Fruit fly (Drosophila melanogaster): ENCODE data around the gene Vps16B.

The Vps16B gene

DNA sequence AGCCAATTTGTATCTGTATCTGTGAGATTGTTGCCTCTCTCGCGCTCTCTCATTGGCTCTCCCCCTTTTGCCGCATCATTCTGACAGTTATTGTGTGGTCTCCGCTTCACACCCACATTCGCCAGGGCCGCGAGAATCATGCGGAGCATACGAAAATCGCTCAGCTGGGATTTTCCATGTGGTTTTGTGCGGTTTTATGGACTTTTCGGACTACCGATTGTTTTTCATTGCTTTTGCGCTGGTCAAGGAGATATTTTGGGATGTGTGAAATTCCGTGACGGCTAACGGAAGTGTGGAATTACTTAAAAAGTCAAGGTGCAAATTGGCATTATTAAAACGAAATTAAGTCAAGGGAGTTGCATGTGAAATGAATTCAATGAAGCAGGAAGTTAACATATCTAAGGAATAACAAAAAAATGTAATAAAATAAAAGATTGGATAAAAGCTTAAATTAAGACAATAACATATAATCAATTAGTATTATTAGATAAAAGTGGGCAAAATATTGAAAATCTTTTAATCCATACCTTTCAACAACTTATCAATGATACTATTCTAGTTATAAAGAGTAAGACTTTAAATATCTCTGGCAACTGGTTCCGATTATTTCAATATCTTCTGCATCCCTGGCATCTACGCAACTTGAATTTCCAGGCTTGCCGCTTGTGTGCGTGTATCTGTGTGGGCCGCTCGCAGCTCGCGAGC is 44.0 kb downstream of the Vps16B start (continued):
- TF ChIP-seq Hr3 (GFP tag; optimal IDR thresholded peaks at IDR 0.05) (peak; percentile 24), CG13775 (GFP tag; optimal IDR thresholded peaks at IDR 0.05) (peak; percentile 74), CG33213 (GFP tag; optimal IDR thresholded peaks at IDR 0.05) (no peak), CG32767 (GFP tag; IDR thresholded peaks at IDR 0.05) (no peak), gfzf (GFP tag; optimal IDR thresholded peaks at IDR 0.05) (no peak), CG10321 (GFP tag; IDR thresholded peaks at IDR 0.05) (no peak), CG16863 (GFP tag; optimal IDR thresholded peaks at IDR 0.05) (no peak), vnd (GFP tag; IDR thresholded peaks at IDR 0.05; ENCODE audit: partially characterized antibody) (0 out of 3 replicates have a peak, but pooled peaks have one; percentile 21), vvl (GFP tag; IDR thresholded peaks at IDR 0.05) (no peak; the same call in 1 of the 2 replicates), CG12071 (GFP tag; optimal IDR thresholded peaks at IDR 0.05) (no peak), sc (optimal IDR thresholded peaks at IDR 0.05) (no peak), sc (GFP tag; optimal IDR thresholded peaks at IDR 0.05) (no peak), trh (GFP tag; optimal IDR thresholded peaks at IDR 0.05) (no peak), z (GFP tag; IDR thresholded peaks at IDR 0.05) (no peak), dpn (GFP tag; optimal IDR thresholded peaks at IDR 0.05) (peak in 1 of 2 experiments; percentile 49), Ets97D (GFP tag; optimal IDR thresholded peaks at IDR 0.05) (no peak), CG11247 (GFP tag; IDR thresholded peaks at IDR 0.05) (no peak), crp (GFP tag; optimal IDR thresholded peaks at IDR 0.05) (peak in 1 of 2 experiments; percentile 50), CG10543 (GFP tag; optimal IDR thresholded peaks at IDR 0.05) (peak; percentile 23), CG4328 (GFP tag; optimal IDR thresholded peaks at IDR 0.05) (no peak), cwo (GFP tag; optimal IDR thresholded peaks at IDR 0.05) (no peak), CG8089 (GFP tag; optimal IDR thresholded peaks at IDR 0.05) (no peak), CG13296 (GFP tag; optimal IDR thresholded peaks at IDR 0.05) (no peak), CG5953 (GFP tag; IDR thresholded peaks at IDR 0.05) (no peak), pros (GFP tag; optimal IDR thresholded peaks at IDR 0.05) (no peak), sens (GFP tag) (peak; percentile 91), CG30431 (GFP tag; optimal IDR thresholded peaks at IDR 0.05) (peak; percentile 4), GATAe (GFP tag; conservative IDR thresholded peaks at IDR 0.05) (no peak), CG12155 (GFP tag; optimal IDR thresholded peaks at IDR 0.05) (no peak), CG17359 (tag; optimal IDR thresholded peaks at IDR 0.05) (peak; percentile 8), zfh1 (GFP tag; IDR thresholded peaks at IDR 0.05) (peak; percentile 32; the same call in 1 of the 3 replicates), ham (GFP tag; IDR thresholded peaks at IDR 0.05) (no peak), Sry-β (GFP tag; optimal IDR thresholded peaks at IDR 0.05) (peak; percentile 58), insv (GFP tag; optimal IDR thresholded peaks at IDR 0.05) (no peak), inv (GFP tag; IDR thresholded peaks at IDR 0.05; ENCODE audit: partially characterized antibody) (no peak), zfh2 (GFP tag; optimal IDR thresholded peaks at IDR 0.05) (no peak), CG14014 (GFP tag; IDR thresholded peaks at IDR 0.05) (peak; percentile 8; the same call in 1 of the 2 replicates), usp (GFP tag; optimal IDR thresholded peaks at IDR 0.05) (no peak), CG2889 (GFP tag; IDR thresholded peaks at IDR 0.05) (no peak), CG18011 (GFP tag; optimal IDR thresholded peaks at IDR 0.05) (no peak), CG9609 (GFP tag; optimal IDR thresholded peaks at IDR 0.05) (no peak), CG17568 (GFP tag; optimal IDR thresholded peaks at IDR 0.05) (no peak), D19B (GFP tag; optimal IDR thresholded peaks at IDR 0.05) (peak; percentile 42), CG2202 (tag; optimal IDR thresholded peaks at IDR 0.05) (no peak), CG15479 (GFP tag; optimal IDR thresholded peaks at IDR 0.05) (no peak), jing (GFP tag; optimal IDR thresholded peaks at IDR 0.05) (no peak), rib (GFP tag; IDR thresholded peaks at IDR 0.05) (no peak), BEAF-32 (GFP tag; optimal IDR thresholded peaks at IDR 0.05) (peak; percentile 64), H15 (GFP tag; IDR thresholded peaks at IDR 0.05) (no peak), CG8765 (GFP tag; IDR thresholded peaks at IDR 0.05) (peak; percentile 48; the same call in 1 of the 2 replicates)

Data from whole organism, embryonic.